Fruit fly (Drosophila melanogaster) whole organism, adult: Measurements from ENCODE around the gene Sarm.

Experiments
- CG11617 ChIP-seq: fragments of 200-800 bp; sonication (Bioruptor generic); optimal IDR thresholded peaks from 2 replicates; lab custom pipeline; 2017; ENCODE audit warnings: mild to moderate bottlenecking, missing biosample characterization, missing genetic modification reagents, missing genetic modification characterization
- CG12768 ChIP-seq: fragments of 200-800 bp; sonication (Bioruptor generic); optimal IDR thresholded peaks from 2 replicates; lab custom pipeline; 2017; ENCODE audit warnings: missing biosample characterization, missing genetic modification characterization, mild to moderate bottlenecking, moderate library complexity, missing genetic modification reagents
- CG14711 ChIP-seq: fragments of 200-800 bp; sonication (Bioruptor generic); optimal IDR thresholded peaks from 2 replicates; lab custom pipeline; 2018; ENCODE audit warnings: missing biosample characterization, mild to moderate bottlenecking, missing genetic modification characterization, moderate library complexity
- CG1620 ChIP-seq: fragments of 200-800 bp; sonication (Bioruptor generic); optimal IDR thresholded peaks from 2 replicates; lab custom pipeline; 2016; ENCODE audit warnings: missing biosample characterization, missing genetic modification characterization
- CG33017 ChIP-seq: fragments of 200-800 bp; sonication (Bioruptor generic); optimal IDR thresholded peaks from 2 replicates; lab custom pipeline; 2018; ENCODE audit warnings: missing biosample characterization, mild to moderate bottlenecking, missing genetic modification characterization, moderate library complexity
- CG5204 ChIP-seq: fragments of 200-800 bp; sonication (Bioruptor generic); optimal IDR thresholded peaks from 2 replicates; lab custom pipeline; 2016; ENCODE audit warnings: missing biosample characterization, missing genetic modification characterization
- CG7045 ChIP-seq: fragments of 200-800 bp; sonication (Bioruptor generic); optimal IDR thresholded peaks from 2 replicates; lab custom pipeline; 2017; ENCODE audit warnings: missing biosample characterization, mild to moderate bottlenecking, missing genetic modification characterization
- CG7101 ChIP-seq: fragments of 200-800 bp; sonication (Bioruptor generic); optimal IDR thresholded peaks from 2 replicates; lab custom pipeline; 2018; ENCODE audit warnings: missing biosample characterization, mild to moderate bottlenecking, missing genetic modification characterization, moderate library complexity
- Clk ChIP-seq: fragments of 200-800 bp; sonication (Bioruptor generic); optimal IDR thresholded peaks from 2 replicates; lab custom pipeline; 2017; ENCODE audit warnings: missing biosample characterization, missing genetic modification characterization
- Crg-1 ChIP-seq: fragments of 200-800 bp; sonication (Bioruptor generic); optimal IDR thresholded peaks from 2 replicates; lab custom pipeline; 2016; ENCODE audit warnings: missing biosample characterization, missing genetic modification characterization
- Hr96 ChIP-seq: fragments of 200-800 bp; sonication (Bioruptor generic); optimal IDR thresholded peaks from 2 replicates; lab custom pipeline; 2016; ENCODE audit warnings: missing biosample characterization, missing genetic modification characterization
- Mnt ChIP-seq: fragments of 200-800 bp; sonication (Bioruptor generic); optimal IDR thresholded peaks from 2 replicates; lab custom pipeline; 2016; ENCODE audit warnings: missing biosample characterization, mild to moderate bottlenecking, missing genetic modification characterization
- bab1 ChIP-seq: fragments of 200-800 bp; sonication (Bioruptor generic); optimal IDR thresholded peaks from 3 replicates; lab custom pipeline; 2019; ENCODE audit warnings: missing biosample characterization, mild to moderate bottlenecking, missing genetic modification characterization, moderate library complexity
- cic ChIP-seq: fragments of 200-800 bp; sonication (Bioruptor generic); optimal IDR thresholded peaks from 2 replicates; lab custom pipeline; 2017; ENCODE audit warnings: missing biosample characterization, mild to moderate bottlenecking, missing genetic modification characterization, moderate library complexity
- cnc ChIP-seq, 2 experiments: fragments of >200 bp; optimal IDR thresholded peaks; 2 replicates each; lab custom pipeline; 2017
- kay ChIP-seq: fragments of 200-800 bp; sonication (Bioruptor generic); peaks from one replicate; lab custom pipeline; 2016; ENCODE audit warnings: missing biosample characterization, missing genetic modification characterization, borderline replicate concordance
- ovo ChIP-seq: fragments of 200-800 bp; sonication (Bioruptor generic); optimal IDR thresholded peaks from 2 replicates; lab custom pipeline; 2016; ENCODE audit warnings: missing biosample characterization, missing genetic modification characterization
- pad ChIP-seq: fragments of 200-800 bp; sonication (Bioruptor generic); optimal IDR thresholded peaks from 3 replicates; lab custom pipeline; 2017; ENCODE audit warnings: missing biosample characterization, missing genetic modification characterization, mild to moderate bottlenecking, moderate library complexity, missing genetic modification reagents
- tj ChIP-seq: fragments of 200-800 bp; sonication (Bioruptor generic); optimal IDR thresholded peaks from 3 replicates; lab custom pipeline; 2017; ENCODE audit warnings: missing biosample characterization, mild to moderate bottlenecking, missing genetic modification characterization, moderate library complexity
- toe ChIP-seq: fragments of 200-800 bp; sonication (Bioruptor generic); optimal IDR thresholded peaks from 2 replicates; lab custom pipeline; 2016; ENCODE audit warnings: missing biosample characterization, missing genetic modification characterization

The Sarm gene

DNA sequence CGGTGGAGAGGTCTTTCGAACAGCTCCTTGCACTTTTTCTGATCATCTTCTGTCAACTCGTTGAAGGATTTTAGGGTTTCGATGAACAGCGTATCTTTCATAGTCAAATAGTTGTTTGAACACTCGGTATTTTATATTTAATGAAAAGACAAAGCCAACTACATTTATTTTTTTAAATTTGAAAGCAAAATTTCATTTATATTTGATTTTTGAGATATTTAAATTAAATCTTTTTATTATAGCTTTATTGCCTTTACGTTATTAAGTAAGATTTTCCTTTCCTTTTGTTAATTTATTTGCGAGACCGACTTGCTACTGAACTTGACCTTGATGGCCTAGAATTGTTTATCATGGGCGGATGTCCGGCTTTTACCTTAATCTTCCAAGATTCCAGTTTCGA, 5.5 kb downstream of the Sarm start, which contains the start of gene CG42590:
Gene CG42590 (minus strand): TSS at position 101 of the 400 bp plus-strand sequence.
- TF ChIP-seq CG33017 (no peak), CG7045 (GFP tag; lab: Kevin White, UChicago) (no peak), Hr96 (no peak), CG1620 (GFP tag; lab: Kevin White, UChicago) (no peak), bab1 (no peak)

DNA sequence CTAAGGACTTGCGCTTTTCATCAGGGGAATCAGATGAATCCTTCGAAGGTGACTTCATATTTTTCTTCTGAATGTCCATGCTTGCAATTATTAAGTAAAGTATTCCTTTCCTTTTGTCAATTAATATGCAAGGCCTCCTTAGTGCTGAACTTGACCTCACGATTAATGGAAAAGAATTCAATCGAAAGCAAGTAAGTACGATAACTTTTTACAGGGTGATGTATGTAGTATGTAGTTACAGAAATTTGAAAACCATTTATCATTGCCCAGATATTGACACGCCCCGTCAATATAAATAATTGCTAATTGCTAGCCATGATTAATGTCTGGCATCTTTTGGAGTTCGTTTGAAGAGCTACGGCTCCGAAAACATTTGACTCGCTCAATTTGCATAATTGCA, 6.2 kb downstream of the Sarm start, which contains the start of gene CG42591:
Gene CG42591 (minus strand): TSS at position 101 of the 400 bp plus-strand sequence.
- TF ChIP-seq cnc (optimal IDR thresholded peaks at IDR 0.05; lab: Kevin White, UChicago) = no peak
- no peak for TF ChIP-seq Mnt (GFP tag; lab: Kevin White, UChicago)
- no peak for TF ChIP-seq ovo (GFP tag; lab: Kevin White, UChicago)
- no peak for TF ChIP-seq Clk
- TF ChIP-seq Hr96 = no peak
- no peak for TF ChIP-seq CG1620 (GFP tag; lab: Kevin White, UChicago)
- no peak for TF ChIP-seq cic (GFP tag; lab: Kevin White, UChicago)
- no peak for TF ChIP-seq CG7101 (tag; lab: Kevin White, UChicago)
- TF ChIP-seq CG11617 = no peak
- TF ChIP-seq CG33017 = no peak
- TF ChIP-seq bab1 = no peak

DNA sequence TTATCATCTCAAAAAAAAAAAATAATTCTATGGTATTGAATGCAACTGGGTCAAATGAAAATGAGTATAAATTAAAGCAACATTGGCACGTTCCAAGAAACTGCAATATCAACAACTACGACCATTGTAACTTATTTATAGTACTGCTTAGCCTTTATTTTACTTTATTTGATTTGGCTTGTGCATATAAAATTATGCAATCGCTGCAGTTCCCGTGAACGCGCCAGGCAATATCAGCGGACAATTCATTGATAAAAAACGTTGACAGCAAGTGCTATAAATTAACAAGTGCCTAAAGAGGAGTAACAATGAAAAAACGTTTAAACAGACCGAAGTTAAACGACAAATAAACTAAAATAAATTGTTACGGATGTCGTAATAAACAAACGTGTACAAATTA, 7.5 kb downstream of the Sarm start:
- no peak for TF ChIP-seq Clk
- peak; percentile 94 for TF ChIP-seq cic (GFP tag; lab: Kevin White, UChicago)
- TF ChIP-seq bab1 = no peak
- peak; percentile 92 for TF ChIP-seq tj (GFP tag; lab: Kevin White, UChicago)
- no peak for TF ChIP-seq Mnt (GFP tag; lab: Kevin White, UChicago)
- TF ChIP-seq CG14711 (tag; lab: Kevin White, UChicago) = no peak
- peak; percentile 13 for TF ChIP-seq CG12768 (GFP tag; lab: Kevin White, UChicago)

DNA sequence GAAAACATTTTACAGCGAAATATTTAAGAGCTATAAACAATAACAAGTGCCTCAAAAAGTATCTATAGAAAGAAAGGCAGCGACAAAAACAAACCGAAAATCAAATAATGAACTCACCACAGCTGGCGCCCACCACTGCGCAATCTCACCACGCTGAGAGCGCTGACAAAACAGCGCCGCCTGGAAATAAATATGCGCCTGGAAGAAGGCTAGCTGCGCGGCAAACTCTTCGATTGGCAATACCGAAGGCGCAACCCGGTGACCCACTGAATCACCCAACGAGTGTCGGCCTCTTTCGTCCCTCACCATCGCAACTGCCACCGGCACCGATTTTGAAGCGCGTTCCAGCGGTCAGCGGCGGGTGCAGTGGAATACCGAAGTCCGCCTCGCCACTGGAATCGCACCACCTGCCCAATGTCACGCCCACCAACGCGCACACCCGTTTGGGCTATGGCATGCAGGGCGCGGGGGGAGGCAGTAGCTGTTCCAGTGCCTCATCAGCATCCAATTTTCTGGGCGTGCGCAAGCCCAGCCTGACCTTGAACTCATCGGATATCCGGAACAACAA, 8.1 kb downstream of the Sarm start:
- TF ChIP-seq cnc (optimal IDR thresholded peaks at IDR 0.05; lab: Kevin White, UChicago) (no peak), bab1 (no peak), CG12768 (GFP tag; lab: Kevin White, UChicago) (no peak), CG7101 (tag; lab: Kevin White, UChicago) (no peak), Clk (no peak), Mnt (GFP tag; lab: Kevin White, UChicago) (no peak), tj (GFP tag; lab: Kevin White, UChicago) (no peak), kay (GFP tag; lab: Kevin White, UChicago) (no peak), CG7045 (GFP tag; lab: Kevin White, UChicago) (no peak), pad (GFP tag; lab: Kevin White, UChicago) (no peak), CG11617 (no peak), CG5204 (GFP tag; lab: Kevin White, UChicago) (no peak), Hr96 (no peak)

DNA sequence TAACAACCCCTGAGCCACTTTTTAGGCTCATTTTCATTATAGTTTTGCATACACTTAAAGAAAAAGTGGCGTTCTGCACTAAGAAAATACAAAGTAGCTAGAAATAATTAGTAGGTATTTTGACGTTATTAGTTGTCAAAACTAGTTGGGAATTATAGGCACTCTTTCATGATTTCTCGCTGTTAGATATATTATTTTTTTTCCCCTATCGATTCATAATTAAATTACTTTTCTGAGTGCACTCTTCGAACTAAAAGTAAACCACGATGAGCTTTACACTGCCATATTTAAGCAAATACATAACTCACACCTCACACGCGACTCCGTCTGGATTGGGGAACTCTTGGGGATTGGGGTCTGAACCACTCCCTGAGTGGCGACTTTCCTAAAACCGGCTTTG, 9.0 kb downstream of the Sarm start:
- TF ChIP-seq CG1620 (GFP tag; lab: Kevin White, UChicago) (no peak), CG12768 (GFP tag; lab: Kevin White, UChicago) (peak; percentile 15), CG7045 (GFP tag; lab: Kevin White, UChicago) (peak; percentile 6), Mnt (GFP tag; lab: Kevin White, UChicago) (no peak), Clk (no peak), kay (GFP tag; lab: Kevin White, UChicago) (peak; percentile 70), CG14711 (tag; lab: Kevin White, UChicago) (peak; percentile 47), CG7101 (tag; lab: Kevin White, UChicago) (peak; percentile 15), CG5204 (GFP tag; lab: Kevin White, UChicago) (no peak), toe (no peak), Crg-1 (GFP tag; lab: Kevin White, UChicago) (no peak)

DNA sequence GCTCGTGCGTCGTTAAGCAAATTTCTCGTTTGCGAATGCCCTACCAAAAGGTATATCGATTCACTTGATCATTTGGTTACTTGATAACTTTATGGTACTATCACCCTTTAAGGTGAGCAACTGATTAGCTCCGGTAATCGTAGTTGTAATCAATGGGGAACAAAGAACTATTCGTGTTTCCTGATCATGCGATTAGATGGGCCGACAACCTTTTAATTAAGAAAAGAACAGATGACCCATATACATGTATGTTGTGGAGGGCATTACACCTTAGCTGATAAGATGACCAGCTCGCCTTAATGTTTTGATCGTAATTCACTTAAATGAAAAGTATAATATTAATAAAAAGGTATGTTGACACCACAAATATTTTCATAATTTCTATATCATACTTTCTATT, 9.7 kb downstream of the Sarm start:
- TF ChIP-seq pad (GFP tag; lab: Kevin White, UChicago) (no peak), CG7045 (GFP tag; lab: Kevin White, UChicago) (no peak), bab1 (no peak), Clk (no peak), CG1620 (GFP tag; lab: Kevin White, UChicago) (no peak), CG33017 (no peak), toe (no peak), tj (GFP tag; lab: Kevin White, UChicago) (no peak), kay (GFP tag; lab: Kevin White, UChicago) (no peak), CG7101 (tag; lab: Kevin White, UChicago) (no peak), ovo (GFP tag; lab: Kevin White, UChicago) (no peak), cic (GFP tag; lab: Kevin White, UChicago) (no peak), CG12768 (GFP tag; lab: Kevin White, UChicago) (no peak), Crg-1 (GFP tag; lab: Kevin White, UChicago) (no peak), CG14711 (tag; lab: Kevin White, UChicago) (no peak), Mnt (GFP tag; lab: Kevin White, UChicago) (no peak), Hr96 (no peak)

DNA sequence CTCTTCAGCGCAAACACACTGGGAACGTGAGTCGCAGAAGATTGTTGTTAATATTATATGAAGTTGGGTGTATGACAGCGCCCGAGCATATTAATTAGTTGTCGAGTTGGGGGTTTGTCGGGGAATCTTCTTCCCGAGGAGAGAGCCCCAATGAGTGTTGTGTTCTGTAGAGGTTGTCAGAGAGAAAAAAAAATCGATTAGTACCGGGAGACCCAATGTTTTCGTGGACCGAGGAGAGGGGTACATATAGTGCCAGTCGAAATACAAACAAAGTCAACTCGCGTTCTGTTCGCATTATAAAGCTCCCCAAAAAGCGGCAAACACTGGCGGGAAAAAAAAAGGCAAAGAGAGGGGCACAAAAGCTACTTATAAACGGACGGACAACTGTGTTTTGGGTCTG, 10.2 kb downstream of the Sarm start:
- TF ChIP-seq Crg-1 (GFP tag; lab: Kevin White, UChicago) (no peak), cic (GFP tag; lab: Kevin White, UChicago) (no peak), kay (GFP tag; lab: Kevin White, UChicago) (no peak), CG7101 (tag; lab: Kevin White, UChicago) (no peak), CG1620 (GFP tag; lab: Kevin White, UChicago) (no peak), Mnt (GFP tag; lab: Kevin White, UChicago) (no peak), CG14711 (tag; lab: Kevin White, UChicago) (no peak), CG33017 (no peak), bab1 (no peak)
